Fruit fly (Drosophila melanogaster) whole organism, embryonic: ENCODE results near the gene CG42538.
A peak's percentile ranks its signal among the peaks of the same experiment; 100 is the strongest.

ENCODE experiments used
- CG10147 ChIP-seq: fragments of 200-800 bp; sonication (Bioruptor generic); optimal IDR thresholded peaks from 2 replicates; lab custom pipeline; 2019; ENCODE audit warnings: missing biosample characterization, mild to moderate bottlenecking, missing genetic modification characterization, moderate library complexity
- CG10979 ChIP-seq: fragments of 200-800 bp; sonication (Bioruptor generic); optimal IDR thresholded peaks from 2 replicates; lab custom pipeline; 2018; ENCODE audit warnings: missing biosample characterization, mild to moderate bottlenecking, missing genetic modification characterization, moderate library complexity
- CG11247 ChIP-seq: fragments of 200-800 bp; sonication (Bioruptor generic); IDR thresholded peaks from 2 replicates; pipeline ENCODE4 v1.3.6; 2022; ENCODE audit warnings: missing biosample characterization, missing genetic modification characterization
- CG11504 ChIP-seq: fragments of 200-800 bp; sonication (Bioruptor generic); optimal IDR thresholded peaks from 3 replicates; lab custom pipeline; 2019; ENCODE audit warnings: missing biosample characterization, mild to moderate bottlenecking, missing genetic modification characterization, moderate library complexity
- CG12219 ChIP-seq: fragments of 200-800 bp; sonication (Bioruptor generic); optimal IDR thresholded peaks from 3 replicates; lab custom pipeline; 2018; ENCODE audit warnings: missing biosample characterization, mild to moderate bottlenecking, missing genetic modification characterization
- CG13296 ChIP-seq: fragments of 200-800 bp; sonication (Bioruptor generic); optimal IDR thresholded peaks from 3 replicates; lab custom pipeline; 2018; ENCODE audit warnings: missing biosample characterization, mild to moderate bottlenecking, missing genetic modification characterization
- CG13424 ChIP-seq: fragments of 200-800 bp; sonication (Bioruptor generic); optimal IDR thresholded peaks from 2 replicates; lab custom pipeline; 2019; ENCODE audit warnings: missing biosample characterization, mild to moderate bottlenecking, missing genetic modification characterization, moderate library complexity
- CG14441 ChIP-seq: fragments of 200-800 bp; sonication (Bioruptor generic); IDR thresholded peaks from 2 replicates; pipeline ENCODE4 v1.3.6; 2022; ENCODE audit warnings: missing biosample characterization, missing genetic modification characterization
- CG14710 ChIP-seq: fragments of 200-800 bp; sonication (Bioruptor generic); optimal IDR thresholded peaks from 3 replicates; lab custom pipeline; 2019; ENCODE audit warnings: missing biosample characterization, mild to moderate bottlenecking, missing genetic modification characterization, moderate library complexity
- CG15601 ChIP-seq: fragments of 200-800 bp; sonication (Bioruptor generic); optimal IDR thresholded peaks from 3 replicates; lab custom pipeline; 2019; ENCODE audit warnings: missing biosample characterization, mild to moderate bottlenecking, missing genetic modification characterization, moderate library complexity
- CG1647 ChIP-seq: fragments of 200-800 bp; sonication (Bioruptor generic); optimal IDR thresholded peaks from 3 replicates; lab custom pipeline; 2016; ENCODE audit warnings: missing biosample characterization, missing genetic modification characterization
- CG17912 ChIP-seq: fragments of 200-800 bp; sonication (Bioruptor generic); optimal IDR thresholded peaks from 2 replicates; lab custom pipeline; 2018; ENCODE audit warnings: missing biosample characterization, mild to moderate bottlenecking, missing genetic modification characterization
- CG18262 ChIP-seq: fragments of 200-800 bp; optimal IDR thresholded peaks from 3 replicates; lab custom pipeline; 2019; ENCODE audit warnings: missing biosample characterization, mild to moderate bottlenecking, missing genetic modification characterization, moderate library complexity
- CG18476 ChIP-seq: fragments of 200-800 bp; sonication (Bioruptor generic); optimal IDR thresholded peaks from 2 replicates; lab custom pipeline; 2016; ENCODE audit warnings: missing biosample characterization, mild to moderate bottlenecking, missing genetic modification characterization
- CG2129 ChIP-seq: fragments of 200-800 bp; sonication (Bioruptor generic); IDR thresholded peaks from 2 replicates; pipeline ENCODE4 v1.3.6; 2022; ENCODE audit warnings: missing biosample characterization, missing genetic modification characterization; ENCODE audit not compliant: partially characterized antibody
- CG2712 ChIP-seq: fragments of 200-800 bp; optimal IDR thresholded peaks from 3 replicates; lab custom pipeline; 2019; ENCODE audit warnings: missing biosample characterization, mild to moderate bottlenecking, missing genetic modification characterization, moderate library complexity
- CG30020 ChIP-seq: fragments of 200-800 bp; optimal IDR thresholded peaks from 2 replicates; lab custom pipeline; 2019; ENCODE audit warnings: missing biosample characterization, mild to moderate bottlenecking, missing genetic modification characterization, moderate library complexity
- CG31224 ChIP-seq: fragments of 200-800 bp; sonication (Bioruptor generic); IDR thresholded peaks from 2 replicates; pipeline ENCODE4 v1.3.6; 2022; ENCODE audit warnings: missing biosample characterization, missing genetic modification characterization
- CG34422 ChIP-seq: fragments of 200-800 bp; sonication (Bioruptor generic); IDR thresholded peaks from 3 replicates; pipeline ENCODE4 v1.3.6; 2022; ENCODE audit warnings: missing biosample characterization, missing genetic modification characterization
- CG3838 ChIP-seq: fragments of 200-800 bp; sonication (Bioruptor generic); optimal IDR thresholded peaks from 3 replicates; lab custom pipeline; 2016; ENCODE audit warnings: missing biosample characterization, missing genetic modification characterization
- CG5953 ChIP-seq: fragments of 200-800 bp; sonication (Bioruptor generic); IDR thresholded peaks from 2 replicates; pipeline ENCODE4 v1.3.6; 2022; ENCODE audit warnings: missing biosample characterization, missing genetic modification characterization
- CG6813 ChIP-seq: fragments of 200-800 bp; sonication (Bioruptor generic); optimal IDR thresholded peaks from 2 replicates; lab custom pipeline; 2017; ENCODE audit warnings: missing biosample characterization, missing genetic modification characterization, mild to moderate bottlenecking, moderate library complexity, missing genetic modification reagents
- CG8089 ChIP-seq: fragments of 200-800 bp; sonication (Bioruptor generic); optimal IDR thresholded peaks from 3 replicates; lab custom pipeline; 2016; ENCODE audit warnings: missing biosample characterization, missing genetic modification characterization
- CG8359 ChIP-seq: fragments of 200-800 bp; sonication (Bioruptor generic); optimal IDR thresholded peaks from 2 replicates; lab custom pipeline; 2017; ENCODE audit warnings: missing biosample characterization, mild to moderate bottlenecking, missing genetic modification characterization, borderline replicate concordance
- Hr39 ChIP-seq: fragments of >200 bp; optimal IDR thresholded peaks from 2 replicates; lab custom pipeline; 2017
- Lpt ChIP-seq: fragments of >200 bp; optimal IDR thresholded peaks from 2 replicates; lab custom pipeline; 2018; ENCODE audit warnings: missing biosample characterization, missing genetic modification characterization
- MBD-R2 ChIP-seq: fragments of 200-800 bp; sonication (Bioruptor generic); IDR thresholded peaks from 2 replicates; pipeline ENCODE4 v1.3.6; 2022; ENCODE audit warnings: missing biosample characterization, missing genetic modification characterization
- Mad ChIP-seq: fragments of 200-800 bp; sonication (Bioruptor generic); optimal IDR thresholded peaks from 2 replicates; lab custom pipeline; 2016; ENCODE audit warnings: missing biosample characterization, missing genetic modification characterization
- NfI ChIP-seq: fragments of 200-800 bp; sonication (Bioruptor generic); optimal IDR thresholded peaks from 3 replicates; lab custom pipeline; 2018; ENCODE audit warnings: missing biosample characterization, mild to moderate bottlenecking, missing genetic modification characterization, moderate library complexity
- PHDP ChIP-seq: fragments of 200-800 bp; sonication (Bioruptor generic); optimal IDR thresholded peaks from 3 replicates; lab custom pipeline; 2018; ENCODE audit warnings: missing biosample characterization, mild to moderate bottlenecking, missing genetic modification characterization, moderate library complexity
- Sry-δ ChIP-seq: fragments of 200-800 bp; sonication (Bioruptor generic); optimal IDR thresholded peaks from 2 replicates; lab custom pipeline; 2016; ENCODE audit warnings: missing biosample characterization, missing genetic modification characterization
- TFAM ChIP-seq: fragments of 200-800 bp; sonication (Bioruptor generic); optimal IDR thresholded peaks from 2 replicates; lab custom pipeline; 2017; ENCODE audit warnings: missing biosample characterization, missing genetic modification characterization, inconsistent platforms
- Usf ChIP-seq: fragments of 200-800 bp; sonication (Bioruptor generic); optimal IDR thresholded peaks from 2 replicates; lab custom pipeline; 2017; ENCODE audit warnings: missing genotype, missing biosample characterization, missing genetic modification characterization
- bcd ChIP-seq: fragments of 200-800 bp; sonication (Bioruptor generic); optimal IDR thresholded peaks from 2 replicates; lab custom pipeline; 2017; ENCODE audit warnings: missing biosample characterization, mild to moderate bottlenecking, missing genetic modification characterization
- bsh ChIP-seq, 2 experiments: fragments of 200-800 bp; sonication (Bioruptor generic); optimal IDR thresholded peaks; 2 replicates each; lab custom pipeline; 2017 to 2018; ENCODE audit warnings: mild to moderate bottlenecking in 2 of 2, missing biosample characterization in 2 of 2, missing genetic modification characterization in 2 of 2, moderate library complexity in 1 of 2
- btn ChIP-seq: fragments of 200-800 bp; sonication (Bioruptor generic); optimal IDR thresholded peaks from 2 replicates; lab custom pipeline; 2016; ENCODE audit warnings: missing biosample characterization, missing genetic modification characterization
- exex ChIP-seq: fragments of 200-800 bp; sonication (Bioruptor generic); optimal IDR thresholded peaks from 4 replicates; lab custom pipeline; 2018; ENCODE audit warnings: missing biosample characterization, mild to moderate bottlenecking, missing genetic modification characterization, moderate library complexity
- gcm2 ChIP-seq: fragments of 200-800 bp; sonication (Bioruptor generic); optimal IDR thresholded peaks from 2 replicates; lab custom pipeline; 2016; ENCODE audit warnings: missing biosample characterization, missing genetic modification characterization
- gfzf ChIP-seq: fragments of 200-800 bp; sonication (Bioruptor generic); optimal IDR thresholded peaks from 2 replicates; lab custom pipeline; 2016; ENCODE audit warnings: missing biosample characterization, mild to moderate bottlenecking, missing genetic modification characterization, moderate library complexity
- ind ChIP-seq: fragments of 200-800 bp; sonication (Bioruptor generic); optimal IDR thresholded peaks from 3 replicates; lab custom pipeline; 2016; ENCODE audit warnings: missing biosample characterization, missing genetic modification characterization
- jigr1 ChIP-seq: fragments of 200-800 bp; sonication (Bioruptor generic); IDR thresholded peaks from 3 replicates; pipeline ENCODE4 v1.3.6; 2022; ENCODE audit warnings: missing biosample characterization, missing genetic modification characterization
- jumu ChIP-seq: fragments of 200-800 bp; sonication (Bioruptor generic); optimal IDR thresholded peaks from 3 replicates; lab custom pipeline; 2016; ENCODE audit warnings: missing biosample characterization, missing genetic modification characterization
- klu ChIP-seq: fragments of 200-800 bp; sonication (Bioruptor generic); IDR thresholded peaks from 2 replicates; pipeline ENCODE4 v1.3.6; 2022; ENCODE audit warnings: missing biosample characterization, missing genetic modification characterization
- mld ChIP-seq: fragments of 200-800 bp; sonication (Bioruptor generic); IDR thresholded peaks from 3 replicates; pipeline ENCODE4 v1.3.6; 2022; ENCODE audit warnings: missing biosample characterization, missing genetic modification characterization; ENCODE audit not compliant: partially characterized antibody
- org-1 ChIP-seq: fragments of 200-800 bp; sonication (Bioruptor generic); optimal IDR thresholded peaks from 2 replicates; lab custom pipeline; 2017; ENCODE audit warnings: missing biosample characterization, missing genetic modification characterization
- schlank ChIP-seq: fragments of 200-800 bp; sonication (Bioruptor generic); optimal IDR thresholded peaks from 2 replicates; lab custom pipeline; 2018; ENCODE audit warnings: missing biosample characterization, mild to moderate bottlenecking, missing genetic modification characterization
- sisA ChIP-seq: fragments of 200-800 bp; sonication (Bioruptor generic); IDR thresholded peaks from 2 replicates; pipeline ENCODE4 v1.3.6; 2022; ENCODE audit warnings: missing biosample characterization, missing genetic modification characterization
- unc-4 ChIP-seq: fragments of 200-800 bp; sonication (Bioruptor generic); IDR thresholded peaks from 2 replicates; pipeline ENCODE4 v1.3.6; 2022; ENCODE audit warnings: missing biosample characterization, missing genetic modification characterization; ENCODE audit not compliant: partially characterized antibody
- unpg ChIP-seq: fragments of 200-800 bp; sonication (Bioruptor generic); optimal IDR thresholded peaks from 3 replicates; lab custom pipeline; 2018; ENCODE audit warnings: missing biosample characterization, mild to moderate bottlenecking, missing genetic modification characterization, moderate library complexity
- zf30C ChIP-seq: fragments of 200-800 bp; sonication (Bioruptor generic); optimal IDR thresholded peaks from 3 replicates; lab custom pipeline; 2018; ENCODE audit warnings: missing biosample characterization, mild to moderate bottlenecking, missing genetic modification characterization

CG42538 gene

dm6 chr3L:16001164-16001679 is 33.1 kb upstream of the CG42538 start (continued):
- peak; percentile 79 for TF ChIP-seq ind (GFP tag; lab: Kevin White, UChicago)
- TF ChIP-seq CG30020 (tag; lab: Kevin White, UChicago), result no peak
- peak in 1 of 2 experiments; percentile 35 for TF ChIP-seq bsh (GFP tag; optimal IDR thresholded peaks at IDR 0.05; lab: Kevin White, UChicago)
- TF ChIP-seq CG1647 (GFP tag; lab: Kevin White, UChicago), result no peak
- TF ChIP-seq NfI (GFP tag; lab: Kevin White, UChicago), result peak; percentile 84
- TF ChIP-seq Hr39 (lab: Kevin White, UChicago), result no peak
- no peak for TF ChIP-seq CG14710 (tag; lab: Kevin White, UChicago)
- TF ChIP-seq PHDP (tag; lab: Kevin White, UChicago), result peak; percentile 87
- peak; percentile 68 for TF ChIP-seq CG11247 (GFP tag; lab: Robert Waterston, UW)
- TF ChIP-seq Sry-δ (GFP tag; lab: Kevin White, UChicago), result peak; percentile 0
- TF ChIP-seq CG18476 (GFP tag; lab: Kevin White, UChicago), result peak; percentile 58
- TF ChIP-seq CG13296, result peak; percentile 88
- TF ChIP-seq CG10147, result peak; percentile 74
- TF ChIP-seq Usf (GFP tag; lab: Kevin White, UChicago), result peak; percentile 55
- TF ChIP-seq gfzf (GFP tag; lab: Kevin White, UChicago), result no peak
- peak; percentile 74 for TF ChIP-seq CG14441
- TF ChIP-seq CG8089 (GFP tag; lab: Kevin White, UChicago), result peak; percentile 7
- TF ChIP-seq CG13424 (tag; lab: Kevin White, UChicago), result peak; percentile 82
- no peak for TF ChIP-seq CG8359 (GFP tag; lab: Kevin White, UChicago)
- peak; percentile 79 for TF ChIP-seq CG11504 (tag; lab: Kevin White, UChicago)
- TF ChIP-seq sisA (GFP tag; lab: Robert Waterston, UW), result no peak; the same call in 1 of the 2 replicates
- TF ChIP-seq Mad (GFP tag; lab: Kevin White, UChicago), result peak; percentile 75
- TF ChIP-seq gcm2 (GFP tag; lab: Kevin White, UChicago), result peak; percentile 73
- TF ChIP-seq unc-4 (GFP tag; lab: Robert Waterston, UW), result no peak
- TF ChIP-seq CG3838 (GFP tag; lab: Kevin White, UChicago), result peak; percentile 3
- TF ChIP-seq CG34422 (GFP tag; lab: Robert Waterston, UW), result peak; percentile 66; the same call in 1 of the 3 replicates
- no peak for TF ChIP-seq Lpt (GFP tag; lab: Kevin White, UChicago)
- no peak for TF ChIP-seq CG5953 (GFP tag; lab: Robert Waterston, UW)
- peak; percentile 40; the same call in 1 of the 2 replicates for TF ChIP-seq MBD-R2 (GFP tag; lab: Robert Waterston, UW)
- peak; percentile 84 for TF ChIP-seq bcd
- no peak for TF ChIP-seq mld
- peak; percentile 78 for TF ChIP-seq org-1 (GFP tag; lab: Kevin White, UChicago)
- TF ChIP-seq klu (GFP tag; lab: Robert Waterston, UW), result peak; percentile 65; the same call in 1 of the 2 replicates
- TF ChIP-seq CG12219, result peak; percentile 68
- peak; percentile 16 for TF ChIP-seq zf30C (GFP tag; lab: Kevin White, UChicago)
- no peak for TF ChIP-seq CG17912 (GFP tag; lab: Kevin White, UChicago)
- TF ChIP-seq CG6813, result peak; percentile 31
- peak; percentile 56 for TF ChIP-seq jumu (GFP tag; lab: Kevin White, UChicago)
- TF ChIP-seq CG10979 (tag; lab: Kevin White, UChicago), result peak; percentile 10
- TF ChIP-seq jigr1 (GFP tag; lab: Robert Waterston, UW), result no peak
- peak; percentile 26 for TF ChIP-seq CG15601
- TF ChIP-seq unpg, result peak; percentile 76
- no peak for TF ChIP-seq TFAM (GFP tag; lab: Kevin White, UChicago)
- peak; percentile 63 for TF ChIP-seq exex
- peak; percentile 59 for TF ChIP-seq CG18262 (tag; lab: Kevin White, UChicago)
- peak; percentile 32 for TF ChIP-seq btn
- peak; percentile 79 for TF ChIP-seq schlank (tag; lab: Kevin White, UChicago)
- TF ChIP-seq CG2712, result peak; percentile 68
- peak; percentile 50; the same call in 1 of the 2 replicates for TF ChIP-seq CG31224 (GFP tag; lab: Robert Waterston, UW)
- TF ChIP-seq CG2129 (GFP tag; lab: Robert Waterston, UW), result no peak
